Fruit fly (Drosophila melanogaster) Kc167 (cell line): ENCODE data around the gene Son.

Experiments
- Myc ChIP-seq: fragments of >200 bp; optimal IDR thresholded peaks from 2 replicates; lab custom pipeline; 2017; ENCODE audit warnings: missing external identifiers
- insv ChIP-seq: fragments of >200 bp; optimal IDR thresholded peaks from 3 replicates; lab custom pipeline; 2018; ENCODE audit warnings: missing external identifiers
- psq ChIP-seq: fragments of >200 bp; optimal IDR thresholded peaks from 2 replicates; lab custom pipeline; 2017; ENCODE audit warnings: missing external identifiers

DNA sequence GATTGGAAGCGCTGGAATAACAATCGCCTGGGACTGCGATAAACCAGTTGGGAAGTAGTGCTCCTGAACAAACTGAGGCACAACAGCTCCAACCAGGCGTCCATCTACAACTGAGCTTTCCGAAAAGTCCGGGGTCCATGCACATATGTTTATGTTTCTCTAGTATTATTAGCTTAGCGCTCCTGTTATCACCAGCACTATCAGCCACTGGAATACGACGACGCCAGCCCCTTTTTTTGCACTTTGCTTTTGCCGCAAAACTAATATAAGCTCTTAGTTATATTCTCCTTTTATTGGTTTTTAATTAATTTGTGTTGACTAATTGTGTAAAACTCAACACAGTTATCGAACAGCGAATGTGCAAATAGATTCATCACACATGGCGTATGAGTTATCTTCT is 6.3 kb upstream of the Son start, which contains the start of gene CG9396:
- TF ChIP-seq psq (no peak), Myc (no peak), insv (lab: Kevin White, UChicago) (no peak)
